Worm (Caenorhabditis elegans) whole organism, early embryonic: ENCODE data around the gene Y110A2AL.2.

ENCODE experiments used
- F13C5.2 ChIP-seq: sonication (generic microtip); optimal IDR thresholded peaks from 2 replicates; lab custom pipeline; 2017; ENCODE audit warnings: mild to moderate bottlenecking, missing genetic modification characterization, inconsistent platforms, missing compliant biosample characterization
- aly-1 ChIP-seq: sonication (generic microtip); optimal IDR thresholded peaks from 2 replicates; lab custom pipeline; 2016; ENCODE audit warnings: missing genetic modification characterization, missing compliant biosample characterization
- ama-1 ChIP-seq: fragments of 150-350 bp; optimal IDR thresholded peaks from 2 replicates; lab custom pipeline; 2014
- ceh-36 ChIP-seq: sonication (generic microtip); optimal IDR thresholded peaks from 2 replicates; lab custom pipeline; 2016; ENCODE audit warnings: missing genetic modification characterization, inconsistent platforms, missing compliant biosample characterization
- flt-1 ChIP-seq: fragments of 200-800 bp; sonication (Bioruptor generic); IDR thresholded peaks from 2 replicates; pipeline ENCODE4 v1.3.6; 2022; ENCODE audit warnings: missing genetic modification characterization, missing compliant biosample characterization
- hmg-4 ChIP-seq: fragments of 200-800 bp; sonication (Bioruptor generic); optimal IDR thresholded peaks from 2 replicates; lab custom pipeline; 2018; ENCODE audit warnings: mild to moderate bottlenecking, missing genetic modification characterization, missing compliant biosample characterization
- hnd-1 ChIP-seq: sonication (generic microtip); optimal IDR thresholded peaks from 2 replicates; lab custom pipeline; 2016; ENCODE audit warnings: missing genetic modification characterization, missing compliant biosample characterization
- scrt-1 ChIP-seq: fragments of 200-800 bp; sonication (Bioruptor generic); IDR thresholded peaks from 2 replicates; pipeline ENCODE4 v1.3.6; 2022; ENCODE audit warnings: missing genetic modification characterization, missing compliant biosample characterization
- sea-1 ChIP-seq: fragments of 200-800 bp; sonication (Bioruptor generic); conservative IDR thresholded peaks from 2 replicates; pipeline ENCODE4 v1.3.6; 2022; ENCODE audit warnings: missing genetic modification characterization, missing compliant biosample characterization
- tbx-11 ChIP-seq: fragments of 200-800 bp; sonication (Bioruptor generic); IDR thresholded peaks from 2 replicates; pipeline ENCODE4 v1.3.6; 2022; ENCODE audit warnings: missing genetic modification characterization, missing compliant biosample characterization
- tbx-37 ChIP-seq: fragments of 200-800 bp; sonication (Bioruptor generic); conservative IDR thresholded peaks from 2 replicates; pipeline ENCODE4 v1.3.6; 2022; ENCODE audit warnings: missing genetic modification reagents, missing genetic modification characterization, missing compliant biosample characterization

DNA sequence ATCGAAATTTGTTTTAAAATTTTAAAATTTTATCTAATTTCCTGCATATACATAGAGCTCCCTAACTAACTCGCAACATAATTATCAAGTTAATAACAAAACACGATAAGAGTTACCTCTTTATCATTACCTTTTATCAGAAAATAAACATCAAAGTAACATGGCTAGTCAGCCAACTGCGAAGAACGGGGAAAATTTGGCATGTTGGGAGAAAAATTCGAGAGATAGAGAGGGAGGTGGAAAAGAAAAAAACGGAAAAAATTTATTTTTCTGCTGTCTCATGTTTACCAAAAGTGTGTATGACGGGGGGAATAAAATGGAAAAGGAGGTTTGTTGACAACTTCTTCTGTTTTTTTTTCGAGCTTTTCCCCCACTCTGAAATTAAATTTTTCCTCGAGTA is 33.7 kb upstream of the Y110A2AL.2 start:
- TF ChIP-seq tbx-37, result no peak
- TF ChIP-seq ama-1, result no peak
- TF ChIP-seq sea-1 (GFP tag; lab: Robert Waterston, UW), result no peak
- no peak for TF ChIP-seq flt-1 (GFP tag; lab: Robert Waterston, UW)
- TF ChIP-seq hmg-4 (GFP tag; lab: Kevin White, UChicago), result no peak
- TF ChIP-seq scrt-1 (GFP tag; lab: Robert Waterston, UW), result no peak
- no peak for TF ChIP-seq F13C5.2 (tag; lab: Kevin White, UChicago)
- TF ChIP-seq ceh-36, result no peak
- TF ChIP-seq aly-1 (tag; lab: Kevin White, UChicago), result no peak
- TF ChIP-seq tbx-11 (GFP tag; lab: Robert Waterston, UW), result no peak
- no peak for TF ChIP-seq hnd-1
